Fruit fly (Drosophila melanogaster) whole organism, prepupa: ENCODE measurements around the gene CG13046.

Experiments used
- CG11294 ChIP-seq: fragments of 200-800 bp; sonication (Bioruptor generic); IDR thresholded peaks from 2 replicates; pipeline ENCODE4 v1.3.6; 2022; ENCODE audit warnings: missing biosample characterization, missing genetic modification characterization
- CG15336 ChIP-seq: fragments of 200-800 bp; sonication (Bioruptor generic); IDR thresholded peaks from 2 replicates; pipeline ENCODE4 v1.3.6; 2022; ENCODE audit warnings: missing biosample characterization, missing genetic modification characterization
- CG1621 ChIP-seq: fragments of 200-800 bp; sonication (Bioruptor generic); optimal IDR thresholded peaks from 3 replicates; lab custom pipeline; 2018; ENCODE audit warnings: missing biosample characterization, mild to moderate bottlenecking, missing genetic modification characterization
- CG16779 ChIP-seq: fragments of 200-800 bp; sonication (Bioruptor generic); optimal IDR thresholded peaks from 3 replicates; lab custom pipeline; 2017; ENCODE audit warnings: missing biosample characterization, mild to moderate bottlenecking, missing genetic modification characterization
- CG3032 ChIP-seq: fragments of 200-800 bp; optimal IDR thresholded peaks from 2 replicates; lab custom pipeline; 2019; ENCODE audit warnings: missing biosample characterization, mild to moderate bottlenecking, missing genetic modification characterization, moderate library complexity
- CG34406 ChIP-seq: fragments of 200-800 bp; sonication (Bioruptor generic); optimal IDR thresholded peaks from 3 replicates; lab custom pipeline; 2016; ENCODE audit warnings: missing biosample characterization, missing genetic modification characterization
- CG3919 ChIP-seq: fragments of 200-800 bp; sonication (Bioruptor generic); optimal IDR thresholded peaks from 3 replicates; lab custom pipeline; 2016; ENCODE audit warnings: missing biosample characterization, missing genetic modification characterization
- CG4318 ChIP-seq: fragments of 200-800 bp; sonication (Bioruptor generic); optimal IDR thresholded peaks from 3 replicates; lab custom pipeline; 2017; ENCODE audit warnings: missing biosample characterization, mild to moderate bottlenecking, missing genetic modification characterization
- CG6163 ChIP-seq: fragments of 200-800 bp; sonication (Bioruptor generic); IDR thresholded peaks from 3 replicates; pipeline ENCODE4 v1.3.6; 2022; ENCODE audit warnings: missing biosample characterization, missing genetic modification characterization
- CG6276 ChIP-seq: fragments of 200-800 bp; sonication (Bioruptor generic); optimal IDR thresholded peaks from 2 replicates; lab custom pipeline; 2017; ENCODE audit warnings: missing biosample characterization, mild to moderate bottlenecking, missing genetic modification characterization
- CG6792 ChIP-seq: fragments of 200-800 bp; sonication (Bioruptor generic); optimal IDR thresholded peaks from 3 replicates; lab custom pipeline; 2016; ENCODE audit warnings: missing biosample characterization, missing genetic modification characterization
- CG6808 ChIP-seq: fragments of 200-800 bp; sonication (Bioruptor generic); optimal IDR thresholded peaks from 3 replicates; lab custom pipeline; 2017; ENCODE audit warnings: missing biosample characterization, missing genetic modification characterization, mild to moderate bottlenecking, moderate library complexity, missing genetic modification reagents
- CG6854 ChIP-seq: fragments of 200-800 bp; sonication (Bioruptor generic); optimal IDR thresholded peaks from 2 replicates; lab custom pipeline; 2017; ENCODE audit warnings: missing biosample characterization, mild to moderate bottlenecking, missing genetic modification characterization
- CG7368 ChIP-seq: fragments of 200-800 bp; sonication (Bioruptor generic); optimal IDR thresholded peaks from 3 replicates; lab custom pipeline; 2016; ENCODE audit warnings: missing biosample characterization, missing genetic modification characterization
- CG8319 ChIP-seq: fragments of 200-800 bp; sonication (Bioruptor generic); optimal IDR thresholded peaks from 3 replicates; lab custom pipeline; 2016; ENCODE audit warnings: missing biosample characterization, missing genetic modification characterization
- CG8632 ChIP-seq: fragments of 200-800 bp; sonication (Bioruptor generic); optimal IDR thresholded peaks from 3 replicates; lab custom pipeline; 2016; ENCODE audit warnings: missing biosample characterization, missing genetic modification characterization
- CG9139 ChIP-seq: fragments of 200-800 bp; sonication (Bioruptor generic); optimal IDR thresholded peaks from 3 replicates; lab custom pipeline; 2017; ENCODE audit warnings: missing biosample characterization, mild to moderate bottlenecking, missing genetic modification characterization
- Eip75B ChIP-seq: fragments of 200-800 bp; sonication (Bioruptor generic); optimal IDR thresholded peaks from 3 replicates; lab custom pipeline; 2016; ENCODE audit warnings: missing biosample characterization, missing genetic modification characterization
- Eip78C ChIP-seq: fragments of 200-800 bp; sonication (Bioruptor generic); peaks from one replicate; lab custom pipeline; 2016; ENCODE audit warnings: missing biosample characterization, missing genetic modification characterization
- Ets21C ChIP-seq: fragments of 200-800 bp; sonication (Bioruptor generic); optimal IDR thresholded peaks from 3 replicates; lab custom pipeline; 2016; ENCODE audit warnings: missing biosample characterization, missing genetic modification characterization
- Lpt ChIP-seq: fragments of 200-800 bp; sonication (Bioruptor generic); optimal IDR thresholded peaks from 3 replicates; lab custom pipeline; 2016; ENCODE audit warnings: missing biosample characterization, missing genetic modification characterization
- OdsH ChIP-seq: fragments of 200-800 bp; sonication (Bioruptor generic); optimal IDR thresholded peaks from 3 replicates; lab custom pipeline; 2016; ENCODE audit warnings: missing biosample characterization, missing genetic modification characterization
- Smox ChIP-seq: fragments of 200-800 bp; sonication (Bioruptor generic); optimal IDR thresholded peaks from 3 replicates; lab custom pipeline; 2016; ENCODE audit warnings: missing biosample characterization, missing genetic modification characterization
- Sox102F ChIP-seq: fragments of 200-800 bp; sonication (Bioruptor generic); optimal IDR thresholded peaks from 2 replicates; lab custom pipeline; 2016; ENCODE audit warnings: missing biosample characterization, mild to moderate bottlenecking, missing genetic modification characterization
- achi ChIP-seq: fragments of 200-800 bp; sonication (Bioruptor generic); optimal IDR thresholded peaks from 3 replicates; lab custom pipeline; 2016; ENCODE audit warnings: missing biosample characterization, missing genetic modification characterization
- acj6 ChIP-seq: fragments of 200-800 bp; sonication (Bioruptor generic); optimal IDR thresholded peaks from 3 replicates; lab custom pipeline; 2016; ENCODE audit warnings: missing biosample characterization, missing genetic modification characterization
- dsx ChIP-seq: fragments of 200-800 bp; optimal IDR thresholded peaks from 3 replicates; lab custom pipeline; 2019; ENCODE audit warnings: missing biosample characterization, mild to moderate bottlenecking, missing genetic modification characterization, moderate library complexity; ENCODE audit not compliant: poor library complexity, severe bottlenecking
- eg ChIP-seq: fragments of 200-800 bp; sonication (Bioruptor generic); IDR thresholded peaks from 3 replicates; pipeline ENCODE4 v1.3.6; 2022; ENCODE audit warnings: missing biosample characterization, missing genetic modification characterization
- fd85E ChIP-seq: fragments of 200-800 bp; sonication (Bioruptor generic); optimal IDR thresholded peaks from 3 replicates; lab custom pipeline; 2016; ENCODE audit warnings: missing biosample characterization, missing genetic modification characterization
- fkh ChIP-seq: fragments of 200-800 bp; sonication (Bioruptor generic); optimal IDR thresholded peaks from 3 replicates; lab custom pipeline; 2017; ENCODE audit warnings: missing biosample characterization, mild to moderate bottlenecking, missing genetic modification characterization, moderate library complexity
- lz ChIP-seq: fragments of 200-800 bp; sonication (Bioruptor generic); optimal IDR thresholded peaks from 3 replicates; lab custom pipeline; 2016; ENCODE audit warnings: missing biosample characterization, missing genetic modification characterization
- net ChIP-seq: fragments of 200-800 bp; sonication (Bioruptor generic); optimal IDR thresholded peaks from 3 replicates; lab custom pipeline; 2016; ENCODE audit warnings: missing biosample characterization, missing genetic modification characterization
- pdm3 ChIP-seq: fragments of 200-800 bp; sonication (Bioruptor generic); optimal IDR thresholded peaks from 3 replicates; lab custom pipeline; 2016; ENCODE audit warnings: missing biosample characterization, missing genetic modification characterization
- salr ChIP-seq, 2 experiments: fragments of 200-800 bp; sonication (Bioruptor generic); optimal IDR thresholded peaks; 3 replicates each; lab custom pipeline; 2016 to 2018; ENCODE audit warnings: missing biosample characterization in 2 of 2, missing genetic modification characterization in 2 of 2, mild to moderate bottlenecking in 1 of 2
- ss ChIP-seq, 2 experiments: fragments of 200-800 bp; sonication (Bioruptor generic); optimal IDR thresholded peaks; 2 replicates in 1 of 2; 3 replicates in 1 of 2; lab custom pipeline; 2017 to 2018; ENCODE audit warnings: mild to moderate bottlenecking in 2 of 2, missing biosample characterization in 2 of 2, missing genetic modification characterization in 2 of 2, moderate library complexity in 1 of 2
- topi ChIP-seq: fragments of 200-800 bp; sonication (Bioruptor generic); optimal IDR thresholded peaks from 3 replicates; lab custom pipeline; 2016; ENCODE audit warnings: missing biosample characterization, missing genetic modification characterization
- vri ChIP-seq: fragments of 200-800 bp; sonication (Bioruptor generic); optimal IDR thresholded peaks from 3 replicates; lab custom pipeline; 2016; ENCODE audit warnings: missing biosample characterization, mild to moderate bottlenecking, missing genetic modification characterization

The CG13046 gene

DNA sequence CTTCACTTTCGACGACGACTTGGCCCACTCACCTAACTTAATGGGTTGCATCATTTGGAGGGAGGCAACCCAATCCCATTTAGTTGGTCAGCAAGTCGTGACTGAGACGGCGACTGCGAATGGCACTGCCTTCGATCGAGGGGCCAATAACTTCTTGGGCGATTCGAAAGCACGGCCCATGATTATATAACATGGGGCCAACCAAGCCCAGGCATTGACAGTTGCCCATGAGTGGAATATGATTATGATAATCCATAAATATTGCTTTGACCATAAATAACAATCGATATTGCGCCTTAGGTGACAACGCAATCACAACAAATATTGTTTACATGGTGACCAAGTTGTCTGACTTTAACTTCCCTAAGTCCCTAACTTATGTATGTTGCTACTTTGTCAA is 4.4 kb downstream of the CG13046 start, which contains the start of gene CG13048:
Gene CG13048, minus strand, starts transcription at position 101 of the 400 bp plus-strand sequence.
- TF ChIP-seq eg (no peak), Lpt (GFP tag; lab: Kevin White, UChicago) (no peak), Ets21C (GFP tag; lab: Kevin White, UChicago) (no peak), fd85E (GFP tag; lab: Kevin White, UChicago) (no peak), CG15336 (GFP tag; lab: Robert Waterston, UW) (no peak), achi (GFP tag; lab: Kevin White, UChicago) (no peak), CG8632 (GFP tag; lab: Kevin White, UChicago) (no peak), Smox (GFP tag; lab: Kevin White, UChicago) (no peak), CG3032 (no peak), salr (GFP tag; optimal IDR thresholded peaks at IDR 0.05; lab: Kevin White, UChicago) (no peak), Eip75B (GFP tag; lab: Kevin White, UChicago) (no peak), CG11294 (GFP tag; lab: Robert Waterston, UW) (no peak), CG34406 (GFP tag; lab: Kevin White, UChicago) (no peak), dsx (no peak), CG9139 (no peak), CG7368 (no peak), pdm3 (no peak), fkh (GFP tag; lab: Kevin White, UChicago) (no peak), CG1621 (tag; lab: Kevin White, UChicago) (no peak), CG6808 (no peak)
- TF ChIP-seq, all 60 proteins: peak for 0

DNA sequence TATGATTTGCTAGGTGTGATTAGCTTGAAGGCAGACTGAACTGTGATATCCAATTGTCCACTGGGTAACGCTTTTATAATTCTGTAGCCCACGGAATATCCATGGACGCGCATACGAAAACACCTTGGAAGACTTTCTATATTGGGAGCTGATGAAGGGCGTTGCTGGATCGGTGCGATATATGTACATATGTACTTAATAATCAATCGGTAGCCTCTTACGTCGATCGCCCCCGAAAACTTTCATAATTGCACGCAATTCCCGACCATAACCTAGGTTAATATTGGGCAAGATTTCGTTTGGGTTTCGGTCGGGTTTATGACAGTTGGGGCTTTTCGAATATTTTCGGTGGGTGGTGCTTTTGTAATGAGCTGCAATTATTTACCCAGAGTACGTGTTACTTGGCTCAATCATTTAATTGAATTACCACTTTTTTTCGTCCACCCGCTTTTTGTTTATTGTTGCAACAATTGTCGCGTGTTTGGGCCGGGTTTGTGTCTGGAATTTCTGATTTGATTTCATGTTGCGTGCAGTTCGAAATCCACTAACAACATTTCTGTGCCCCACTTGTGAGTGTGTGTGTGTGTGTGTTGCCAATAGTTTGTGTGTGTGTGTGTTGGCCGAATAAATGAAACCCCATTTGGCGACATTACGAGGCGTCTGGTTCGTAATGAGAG is 6.2 kb downstream of the CG13046 start, which contains the start of gene CG13049:
Gene CG13049, minus strand, starts transcription at position 51 of the 677 bp plus-strand sequence.
- TF ChIP-seq salr (GFP tag; optimal IDR thresholded peaks at IDR 0.05; lab: Kevin White, UChicago) = no peak
- TF ChIP-seq ss (GFP tag; optimal IDR thresholded peaks at IDR 0.05; lab: Kevin White, UChicago) = peak in 1 of 2 experiments; percentile 62
- TF ChIP-seq CG3032 = no peak

DNA sequence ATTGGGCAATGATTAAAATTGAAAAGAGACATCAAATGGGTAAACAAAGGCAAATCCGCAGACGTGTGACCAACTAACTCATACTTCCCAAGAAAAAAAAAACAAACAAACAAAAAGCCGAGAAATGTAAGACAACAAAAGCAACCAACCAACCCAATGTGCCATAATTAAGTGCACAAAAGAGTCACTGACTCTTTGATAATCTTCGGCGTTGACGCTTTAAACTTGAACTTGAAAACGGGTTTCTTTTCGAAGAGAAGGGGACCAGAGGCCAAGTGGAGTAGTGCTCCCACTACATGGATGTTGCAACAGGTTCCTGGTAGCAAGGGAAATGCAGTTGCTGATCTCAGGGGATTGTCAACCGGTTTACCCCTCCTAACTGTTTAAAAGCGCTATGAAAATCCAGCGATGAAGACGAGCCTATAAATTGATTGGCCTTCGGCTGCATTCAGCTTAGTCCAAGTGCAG is 8.2 kb downstream of the CG13046 start, which contains the start of gene CG13064:
Gene CG13064, plus strand, starts transcription at position 418 of the 468 bp plus-strand sequence.
- TF ChIP-seq ss (GFP tag; optimal IDR thresholded peaks at IDR 0.05; lab: Kevin White, UChicago) = peak in 1 of 2 experiments; percentile 63
- peak; percentile 55 for TF ChIP-seq dsx
- TF ChIP-seq net = no peak
- TF ChIP-seq CG16779 (tag; lab: Kevin White, UChicago) = no peak
- TF ChIP-seq Lpt (GFP tag; lab: Kevin White, UChicago) = peak; percentile 8
- TF ChIP-seq CG7368 = no peak
- no peak for TF ChIP-seq fkh (GFP tag; lab: Kevin White, UChicago)
- TF ChIP-seq CG3919 = no peak
- no peak for TF ChIP-seq CG6276 (GFP tag; lab: Kevin White, UChicago)
- TF ChIP-seq lz = no peak
- no peak for TF ChIP-seq CG6792 (GFP tag; lab: Kevin White, UChicago)
- TF ChIP-seq OdsH (GFP tag; lab: Kevin White, UChicago) = no peak
- TF ChIP-seq CG8319 (GFP tag; lab: Kevin White, UChicago) = no peak
- TF ChIP-seq vri (GFP tag; lab: Kevin White, UChicago) = no peak
- TF ChIP-seq CG15336 (GFP tag; lab: Robert Waterston, UW) = no peak
- TF ChIP-seq acj6 (GFP tag; lab: Kevin White, UChicago) = no peak
- TF ChIP-seq topi (GFP tag; lab: Kevin White, UChicago) = no peak
- no peak for TF ChIP-seq CG6163 (GFP tag; lab: Robert Waterston, UW)
- peak; percentile 47 for TF ChIP-seq Eip75B (GFP tag; lab: Kevin White, UChicago)
- TF ChIP-seq CG1621 (tag; lab: Kevin White, UChicago) = no peak
- TF ChIP-seq CG4318 (GFP tag; lab: Kevin White, UChicago) = no peak
- no peak for TF ChIP-seq CG6854 (GFP tag; lab: Kevin White, UChicago)
- peak; percentile 19 for TF ChIP-seq Sox102F (GFP tag; lab: Kevin White, UChicago)
- TF ChIP-seq Eip78C = peak; percentile 53
- TF ChIP-seq, all 60 proteins: peak for 6
